Worm (Caenorhabditis elegans) whole organism, mixed stage, embryonic: ENCODE measurements around the gene act-2.

Source experiments
- mep-1 ChIP-seq: fragments of 150-350 bp; optimal IDR thresholded peaks from 2 replicates; lab custom pipeline; 2017; ENCODE audit warnings: missing biosample characterization, missing genetic modification reagents, missing genetic modification characterization, inconsistent platforms
- nhr-12 ChIP-seq: fragments of 150-350 bp; optimal IDR thresholded peaks from 2 replicates; lab custom pipeline; 2014; ENCODE audit warnings: missing biosample characterization, missing genetic modification characterization
- ztf-11 ChIP-seq: fragments of 150-350 bp; optimal IDR thresholded peaks from 2 replicates; lab custom pipeline; 2014; ENCODE audit warnings: missing biosample characterization, missing genetic modification characterization

ce11 chrV:11082964-11083363 lies 5.0 kb upstream of the act-2 start:
- TF ChIP-seq mep-1 (no peak), nhr-12 (tag; lab: Kevin White, UChicago) (no peak), ztf-11 (no peak)
